Fruit fly (Drosophila melanogaster) whole organism, embryonic: ENCODE data around the gene Tre1.
A peak's percentile ranks its signal among the peaks of the same experiment; 100 is the strongest.

ENCODE experiments used
- Asciz ChIP-seq: fragments of 200-800 bp; sonication (Bioruptor generic); optimal IDR thresholded peaks from 2 replicates; lab custom pipeline; 2017; ENCODE audit warnings: missing biosample characterization, mild to moderate bottlenecking, missing genetic modification characterization, missing genetic modification reagents
- Atf-2 ChIP-seq: fragments of 200-800 bp; sonication (Bioruptor generic); optimal IDR thresholded peaks from 2 replicates; lab custom pipeline; 2016; ENCODE audit warnings: missing biosample characterization, missing genetic modification characterization
- CG10147 ChIP-seq: fragments of 200-800 bp; sonication (Bioruptor generic); optimal IDR thresholded peaks from 2 replicates; lab custom pipeline; 2019; ENCODE audit warnings: missing biosample characterization, mild to moderate bottlenecking, missing genetic modification characterization, moderate library complexity
- CG10543 ChIP-seq: fragments of 200-800 bp; sonication (Bioruptor generic); optimal IDR thresholded peaks from 3 replicates; lab custom pipeline; 2017; ENCODE audit warnings: missing biosample characterization, mild to moderate bottlenecking, missing genetic modification characterization, moderate library complexity
- CG10565 ChIP-seq: fragments of 200-800 bp; sonication (Bioruptor generic); optimal IDR thresholded peaks from 3 replicates; lab custom pipeline; 2016; ENCODE audit warnings: missing biosample characterization, mild to moderate bottlenecking, missing genetic modification characterization
- CG12299 ChIP-seq: fragments of 200-800 bp; sonication (Bioruptor generic); optimal IDR thresholded peaks from 2 replicates; lab custom pipeline; 2018; ENCODE audit warnings: missing biosample characterization, mild to moderate bottlenecking, missing genetic modification characterization
- CG12744 ChIP-seq: fragments of 200-800 bp; sonication (Bioruptor generic); optimal IDR thresholded peaks from 2 replicates; lab custom pipeline; 2016; ENCODE audit warnings: missing biosample characterization, missing genetic modification characterization
- CG13123 ChIP-seq: fragments of 200-800 bp; sonication (Bioruptor generic); optimal IDR thresholded peaks from 2 replicates; lab custom pipeline; 2016; ENCODE audit warnings: missing biosample characterization, missing genetic modification characterization
- CG13424 ChIP-seq: fragments of 200-800 bp; sonication (Bioruptor generic); optimal IDR thresholded peaks from 2 replicates; lab custom pipeline; 2019; ENCODE audit warnings: missing biosample characterization, mild to moderate bottlenecking, missing genetic modification characterization, moderate library complexity
- CG1603 ChIP-seq: fragments of 200-800 bp; sonication (Bioruptor generic); optimal IDR thresholded peaks from 2 replicates; lab custom pipeline; 2019; ENCODE audit warnings: missing biosample characterization, mild to moderate bottlenecking, missing genetic modification characterization, moderate library complexity
- CG16813 ChIP-seq: fragments of 200-800 bp; sonication (Bioruptor generic); IDR thresholded peaks from 3 replicates; pipeline ENCODE4 v1.3.6; 2022; ENCODE audit warnings: missing biosample characterization, missing genetic modification characterization; ENCODE audit not compliant: partially characterized antibody
- CG16815 ChIP-seq: fragments of 200-800 bp; sonication (Bioruptor generic); optimal IDR thresholded peaks from 3 replicates; lab custom pipeline; 2017; ENCODE audit warnings: missing biosample characterization, mild to moderate bottlenecking, missing genetic modification characterization
- CG17361 ChIP-seq: fragments of 200-800 bp; sonication (Bioruptor generic); IDR thresholded peaks from 3 replicates; pipeline ENCODE4 v1.3.6; 2022; ENCODE audit warnings: missing biosample characterization, missing genetic modification characterization
- CG2678 ChIP-seq: fragments of 200-800 bp; sonication (Bioruptor generic); optimal IDR thresholded peaks from 3 replicates; lab custom pipeline; 2019; ENCODE audit warnings: missing biosample characterization, mild to moderate bottlenecking, missing genetic modification characterization, moderate library complexity
- CG2712 ChIP-seq: fragments of 200-800 bp; optimal IDR thresholded peaks from 3 replicates; lab custom pipeline; 2019; ENCODE audit warnings: missing biosample characterization, mild to moderate bottlenecking, missing genetic modification characterization, moderate library complexity
- CG30403 ChIP-seq: fragments of 200-800 bp; sonication (Bioruptor generic); optimal IDR thresholded peaks from 3 replicates; lab custom pipeline; 2016; ENCODE audit warnings: missing biosample characterization, missing genetic modification characterization
- CG31224 ChIP-seq: fragments of 200-800 bp; sonication (Bioruptor generic); IDR thresholded peaks from 2 replicates; pipeline ENCODE4 v1.3.6; 2022; ENCODE audit warnings: missing biosample characterization, missing genetic modification characterization
- CG31365 ChIP-seq: fragments of 200-800 bp; sonication (Bioruptor generic); optimal IDR thresholded peaks from 2 replicates; lab custom pipeline; 2018; ENCODE audit warnings: missing biosample characterization, mild to moderate bottlenecking, missing genetic modification characterization
- CG3995 ChIP-seq: fragments of 200-800 bp; sonication (Bioruptor generic); optimal IDR thresholded peaks from 3 replicates; lab custom pipeline; 2016; ENCODE audit warnings: missing biosample characterization, missing genetic modification characterization
- CG4854 ChIP-seq: fragments of 200-800 bp; sonication (Bioruptor generic); optimal IDR thresholded peaks from 2 replicates; lab custom pipeline; 2016; ENCODE audit warnings: missing biosample characterization, missing genetic modification characterization, inconsistent platforms
- CG5953 ChIP-seq: fragments of 200-800 bp; sonication (Bioruptor generic); IDR thresholded peaks from 2 replicates; pipeline ENCODE4 v1.3.6; 2022; ENCODE audit warnings: missing biosample characterization, missing genetic modification characterization
- CG7987 ChIP-seq: fragments of 200-800 bp; sonication (Bioruptor generic); optimal IDR thresholded peaks from 2 replicates; lab custom pipeline; 2018; ENCODE audit warnings: missing biosample characterization, mild to moderate bottlenecking, missing genetic modification characterization, moderate library complexity
- CG8765 ChIP-seq: fragments of 200-800 bp; sonication (Bioruptor generic); IDR thresholded peaks from 2 replicates; pipeline ENCODE4 v1.3.6; 2022; ENCODE audit warnings: missing biosample characterization, missing genetic modification characterization
- CG9215 ChIP-seq: fragments of 200-800 bp; sonication (Bioruptor generic); IDR thresholded peaks from 2 replicates; pipeline ENCODE4 v1.3.6; 2022; ENCODE audit warnings: missing biosample characterization, missing genetic modification characterization
- Fer3 ChIP-seq: fragments of 200-800 bp; sonication (Bioruptor generic); optimal IDR thresholded peaks from 2 replicates; lab custom pipeline; 2018; ENCODE audit warnings: missing biosample characterization, mild to moderate bottlenecking, missing genetic modification characterization, moderate library complexity
- HLH4C ChIP-seq: fragments of 200-800 bp; sonication (Bioruptor generic); IDR thresholded peaks from 3 replicates; pipeline ENCODE4 v1.3.6; 2022; ENCODE audit warnings: missing biosample characterization, missing genetic modification characterization; ENCODE audit not compliant: partially characterized antibody
- Hand ChIP-seq: fragments of 200-800 bp; sonication (Bioruptor generic); optimal IDR thresholded peaks from 2 replicates; lab custom pipeline; 2017; ENCODE audit warnings: mild to moderate bottlenecking, missing biosample characterization, missing genetic modification reagents, missing genetic modification characterization
- Hsf ChIP-seq: fragments of 200-800 bp; sonication (Bioruptor generic); optimal IDR thresholded peaks from 3 replicates; lab custom pipeline; 2016; ENCODE audit warnings: missing biosample characterization, missing genetic modification characterization
- Meics ChIP-seq: fragments of 200-800 bp; sonication (Bioruptor generic); optimal IDR thresholded peaks from 2 replicates; lab custom pipeline; 2017; ENCODE audit warnings: missing biosample characterization, mild to moderate bottlenecking, missing genetic modification characterization
- Taf1 ChIP-seq: fragments of 200-800 bp; sonication (Bioruptor generic); IDR thresholded peaks from 2 replicates; pipeline ENCODE4 v1.3.6; 2022; ENCODE audit warnings: missing biosample characterization, missing genetic modification characterization
- Tbp ChIP-seq: fragments of >200 bp; optimal IDR thresholded peaks from 2 replicates; lab custom pipeline; 2018; ENCODE audit warnings: missing biosample characterization, missing genetic modification characterization
- Xrp1 ChIP-seq: fragments of 200-800 bp; sonication (Bioruptor generic); IDR thresholded peaks from 2 replicates; pipeline ENCODE4 v1.3.6; 2022; ENCODE audit warnings: missing biosample characterization, missing genetic modification characterization
- ac ChIP-seq: fragments of 200-800 bp; sonication (Bioruptor generic); optimal IDR thresholded peaks from 3 replicates; lab custom pipeline; 2017; ENCODE audit warnings: missing biosample characterization, mild to moderate bottlenecking, missing genetic modification characterization
- bowl ChIP-seq: fragments of 200-800 bp; sonication (Bioruptor generic); IDR thresholded peaks from 2 replicates; pipeline ENCODE4 v1.3.6; 2022; ENCODE audit warnings: missing biosample characterization, missing genetic modification characterization
- br ChIP-seq: fragments of >200 bp; optimal IDR thresholded peaks from 2 replicates; lab custom pipeline; 2017
- cas ChIP-seq: fragments of 200-800 bp; sonication (Bioruptor generic); IDR thresholded peaks from 2 replicates; pipeline ENCODE4 v1.3.6; 2022; ENCODE audit warnings: missing biosample characterization, missing genetic modification characterization
- ci ChIP-seq: fragments of 200-800 bp; sonication (Bioruptor generic); IDR thresholded peaks from 3 replicates; pipeline ENCODE4 v1.3.6; 2022; ENCODE audit warnings: missing biosample characterization, missing genetic modification characterization
- fd3F ChIP-seq: fragments of 200-800 bp; sonication (Bioruptor generic); optimal IDR thresholded peaks from 2 replicates; lab custom pipeline; 2018; ENCODE audit warnings: missing biosample characterization, mild to moderate bottlenecking, missing genetic modification characterization, moderate library complexity
- gro ChIP-seq: fragments of 200-800 bp; sonication (Bioruptor generic); optimal IDR thresholded peaks from 2 replicates; lab custom pipeline; 2016; ENCODE audit warnings: missing biosample characterization, missing genetic modification characterization
- hth ChIP-seq: fragments of >200 bp; optimal IDR thresholded peaks from 2 replicates; lab custom pipeline; 2017; ENCODE audit warnings: inconsistent platforms
- insv ChIP-seq, 2 experiments: fragments of 200-800 bp; sonication (Bioruptor generic); optimal IDR thresholded peaks; 3 replicates each; lab custom pipeline; 2016 to 2018; ENCODE audit warnings: missing biosample characterization in 2 of 2, missing genetic modification characterization in 2 of 2
- onecut ChIP-seq: fragments of 200-800 bp; sonication (Bioruptor generic); IDR thresholded peaks from 2 replicates; pipeline ENCODE4 v1.3.6; 2022; ENCODE audit warnings: missing biosample characterization, missing genetic modification characterization
- pan ChIP-seq, 4 experiments: fragments of >200 bp in 3 of 4; fragments of 200-800 bp in 1 of 4; sonication (Bioruptor generic) in 1 of 4; optimal IDR thresholded peaks in 3 of 4; IDR thresholded peaks in 1 of 4; 2 replicates each; pipeline versions ENCODE4 v1.3.6 to Lab custom; 2017 to 2022; ENCODE audit warnings: missing biosample characterization in 2 of 4, missing genetic modification characterization in 2 of 4, mixed read lengths in 1 of 4
- pb ChIP-seq: fragments of 200-800 bp; sonication (Bioruptor generic); optimal IDR thresholded peaks from 3 replicates; lab custom pipeline; 2016; ENCODE audit warnings: missing biosample characterization, missing genetic modification characterization
- pros ChIP-seq: fragments of 200-800 bp; sonication (Bioruptor generic); optimal IDR thresholded peaks from 3 replicates; lab custom pipeline; 2019; ENCODE audit warnings: missing biosample characterization, mild to moderate bottlenecking, missing genetic modification characterization, moderate library complexity
- sc ChIP-seq, 3 experiments: fragments of >200 bp in 2 of 3; fragments of 200-800 bp in 1 of 3; sonication (Bioruptor generic) in 1 of 3; optimal IDR thresholded peaks; 2 replicates in 2 of 3; 3 replicates in 1 of 3; lab custom pipeline; 2017; ENCODE audit warnings: mild to moderate bottlenecking in 1 of 3, missing biosample characterization in 1 of 3, missing genetic modification characterization in 1 of 3, missing genetic modification reagents in 1 of 3
- tap ChIP-seq: fragments of 200-800 bp; optimal IDR thresholded peaks from 3 replicates; lab custom pipeline; 2019; ENCODE audit warnings: missing biosample characterization, mild to moderate bottlenecking, missing genetic modification characterization, moderate library complexity
- trh ChIP-seq: fragments of 200-800 bp; sonication (Bioruptor generic); optimal IDR thresholded peaks from 2 replicates; lab custom pipeline; 2016; ENCODE audit warnings: missing biosample characterization, missing genetic modification characterization
- unc-4 ChIP-seq: fragments of 200-800 bp; sonication (Bioruptor generic); IDR thresholded peaks from 2 replicates; pipeline ENCODE4 v1.3.6; 2022; ENCODE audit warnings: missing biosample characterization, missing genetic modification characterization; ENCODE audit not compliant: partially characterized antibody

The Tre1 gene

DNA sequence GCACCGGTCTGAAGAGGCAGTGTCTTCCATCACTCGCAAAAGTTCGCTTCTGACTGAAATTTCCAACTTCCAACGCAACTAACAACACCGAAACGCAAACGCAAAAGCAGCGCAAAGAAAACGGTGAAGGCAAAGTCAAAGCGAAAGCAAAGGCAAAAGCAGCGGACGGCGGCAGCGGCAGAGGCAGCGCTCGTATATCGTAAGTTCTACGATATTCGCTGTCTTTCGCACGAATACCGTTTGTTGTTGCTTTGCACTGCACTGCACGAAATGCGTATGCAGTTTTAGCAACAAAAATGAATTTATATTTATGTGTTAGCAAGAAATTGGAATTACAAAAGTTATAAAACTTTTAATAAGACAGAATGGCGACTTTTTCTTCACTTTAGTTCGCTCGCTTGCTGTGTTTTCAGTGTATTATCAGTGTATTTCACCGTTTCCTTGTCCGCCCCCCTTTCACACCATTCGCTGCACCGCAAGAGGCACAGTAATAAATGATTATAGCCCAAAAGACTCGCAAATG lies 31.3 kb downstream of the Tre1 start, which contains the start of gene OtopLa (continued):
- TF ChIP-seq Taf1 (GFP tag; lab: Robert Waterston, UW) (peak; percentile 47; the same call in 1 of the 2 replicates), Hsf (peak; percentile 82), ac (peak; percentile 15), CG10543 (GFP tag; lab: Kevin White, UChicago) (peak; percentile 43), CG13424 (tag; lab: Kevin White, UChicago) (peak; percentile 85), CG9215 (GFP tag; lab: Robert Waterston, UW) (peak; percentile 68), CG31365 (tag; lab: Kevin White, UChicago) (peak; percentile 38), Atf-2 (GFP tag; lab: Kevin White, UChicago) (peak; percentile 66), CG1603 (tag; lab: Kevin White, UChicago) (peak; percentile 84), CG10147 (GFP tag; lab: Kevin White, UChicago) (peak; percentile 84), pb (GFP tag; lab: Kevin White, UChicago) (peak; percentile 77), CG16815 (GFP tag; lab: Kevin White, UChicago) (peak; percentile 56), CG30403 (GFP tag; lab: Kevin White, UChicago) (peak; percentile 85), ci (GFP tag; lab: Robert Waterston, UW) (peak; percentile 96), tap (tag; lab: Kevin White, UChicago) (peak; percentile 73), onecut (GFP tag; lab: Robert Waterston, UW) (peak; percentile 77), CG12299 (peak; percentile 71), Fer3 (tag; lab: Kevin White, UChicago) (peak; percentile 70), insv (GFP tag; optimal IDR thresholded peaks at IDR 0.05; lab: Kevin White, UChicago) (no peak), Xrp1 (peak; percentile 92), Tbp (GFP tag; lab: Kevin White, UChicago) (no peak), CG5953 (GFP tag; lab: Robert Waterston, UW) (peak; percentile 84), pros (GFP tag; lab: Kevin White, UChicago) (no peak), CG13123 (peak; percentile 40), CG4854 (peak; percentile 69), unc-4 (GFP tag; lab: Robert Waterston, UW) (no peak), sc (optimal IDR thresholded peaks at IDR 0.05; lab: Kevin White, UChicago) (no peak), sc (GFP tag; optimal IDR thresholded peaks at IDR 0.05; lab: Kevin White, UChicago) (peak; percentile 60), CG16813 (GFP tag; lab: Robert Waterston, UW) (no peak), cas (GFP tag; lab: Robert Waterston, UW) (0 out of 2 replicates have a peak, but pooled peaks have one; percentile 49), CG10565 (GFP tag; lab: Kevin White, UChicago) (peak; percentile 46), CG12744 (peak; percentile 52), gro (GFP tag; lab: Kevin White, UChicago) (peak; percentile 78), Asciz (GFP tag; lab: Kevin White, UChicago) (peak; percentile 86), fd3F (GFP tag; lab: Kevin White, UChicago) (peak; percentile 59), CG31224 (GFP tag; lab: Robert Waterston, UW) (peak; percentile 58; the same call in 1 of the 2 replicates), CG2712 (tag; lab: Kevin White, UChicago) (peak; percentile 84), Meics (GFP tag; lab: Kevin White, UChicago) (peak; percentile 82), CG17361 (peak; percentile 85), hth (lab: Kevin White, UChicago) (no peak), bowl (peak; percentile 77), HLH4C (no peak), pan (optimal IDR thresholded peaks at IDR 0.05; lab: Kevin White, UChicago) (no peak), pan (GFP tag; optimal IDR thresholded peaks at IDR 0.05 in 1 of 2, IDR thresholded peaks at IDR 0.05 in 1 of 2) (peak in 1 of 2 experiments; percentile 87), CG7987 (peak; percentile 32), br (lab: Kevin White, UChicago) (no peak), CG2678 (tag; lab: Kevin White, UChicago) (peak; percentile 86), CG8765 (GFP tag; lab: Robert Waterston, UW) (peak; percentile 64; the same call in 1 of the 2 replicates), CG3995 (GFP tag; lab: Kevin White, UChicago) (no peak), trh (peak; percentile 37), Hand (GFP tag; lab: Kevin White, UChicago) (peak; percentile 66)
